Fruit fly (Drosophila melanogaster): Measurements from ENCODE around the gene CG32811.

dm6 chrX:1277528-1277883 lies 20.7 kb downstream of the CG32811 start:
- no peak for TF ChIP-seq psq (optimal IDR thresholded peaks at IDR 0.05)
- TF ChIP-seq insv (optimal IDR thresholded peaks at IDR 0.05), result no peak

All from Kc167 (cell line).